Fruit fly (Drosophila melanogaster): ENCODE data around the gene ens.

The ens gene

DNA sequence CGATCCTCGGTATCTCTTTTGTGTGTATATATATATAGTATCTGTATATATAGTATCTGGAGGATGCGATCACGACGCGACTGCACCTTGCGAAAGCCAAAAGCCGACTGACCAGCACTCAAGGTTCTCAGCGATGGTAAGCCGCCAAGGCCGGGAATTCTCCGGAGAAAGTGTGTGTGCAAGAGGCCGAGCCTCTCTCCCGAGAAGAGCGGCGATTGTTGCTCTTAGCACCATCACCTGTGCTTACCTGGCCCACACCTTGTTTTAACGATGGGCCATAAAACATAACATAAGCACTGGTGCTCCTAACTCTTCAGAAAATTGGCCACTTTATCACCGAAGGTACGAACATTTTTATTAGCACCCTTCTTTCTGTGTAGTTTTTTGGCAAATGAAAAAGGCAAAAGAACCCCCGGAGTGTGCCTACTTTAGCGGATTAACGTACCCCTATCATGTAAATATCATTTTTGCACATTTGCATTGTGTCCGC is 33.0 kb upstream of the ens start, which contains the start of gene mas:
Gene mas (minus strand): TSS at position 112 of the 490 bp plus-strand sequence.
- TF ChIP-seq CG9705 (GFP tag; optimal IDR thresholded peaks at IDR 0.05): no peak
- peak; percentile 22 for TF ChIP-seq fru (GFP tag; optimal IDR thresholded peaks at IDR 0.05)
- peak; percentile 91 for TF ChIP-seq Dif (GFP tag; optimal IDR thresholded peaks at IDR 0.05; ENCODE audit: partially characterized antibody)
- TF ChIP-seq Dfd (GFP tag; optimal IDR thresholded peaks at IDR 0.05): no peak
- TF ChIP-seq dl (GFP tag; optimal IDR thresholded peaks at IDR 0.05; ENCODE audit: insufficient read depth in 1 of 2, partially characterized antibody in 2 of 2): peak; percentile 38 to 89

DNA sequence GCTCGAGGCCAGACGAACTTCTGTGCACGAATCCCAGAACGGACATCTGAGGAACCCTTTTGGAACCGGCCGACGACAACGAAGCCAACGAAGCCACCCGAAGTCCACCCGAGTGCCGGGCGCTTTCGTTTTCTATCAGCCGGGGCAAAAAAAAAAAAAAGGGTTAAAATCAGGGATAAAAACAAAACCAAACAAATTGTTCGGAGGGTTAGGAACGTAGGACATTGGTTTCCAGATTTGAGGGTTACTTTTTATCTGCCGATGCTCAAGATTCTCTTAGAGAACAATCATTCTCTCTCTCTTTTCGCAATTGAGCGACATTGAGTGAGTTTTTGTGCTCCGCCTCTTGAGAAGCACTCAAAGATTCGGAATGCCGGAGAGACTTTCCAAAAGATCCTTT is 26.6 kb upstream of the ens start, which contains the start of gene nab:
Gene nab (minus strand): TSS at position 7 of the 400 bp plus-strand sequence.
- TF ChIP-seq CrebA (GFP tag; optimal IDR thresholded peaks at IDR 0.05; ENCODE audit: borderline replicate concordance) (peak; percentile 62), Sp1 (GFP tag; optimal IDR thresholded peaks at IDR 0.05) (peak; percentile 44), foxo (GFP tag; optimal IDR thresholded peaks at IDR 0.05) (no peak)

DNA sequence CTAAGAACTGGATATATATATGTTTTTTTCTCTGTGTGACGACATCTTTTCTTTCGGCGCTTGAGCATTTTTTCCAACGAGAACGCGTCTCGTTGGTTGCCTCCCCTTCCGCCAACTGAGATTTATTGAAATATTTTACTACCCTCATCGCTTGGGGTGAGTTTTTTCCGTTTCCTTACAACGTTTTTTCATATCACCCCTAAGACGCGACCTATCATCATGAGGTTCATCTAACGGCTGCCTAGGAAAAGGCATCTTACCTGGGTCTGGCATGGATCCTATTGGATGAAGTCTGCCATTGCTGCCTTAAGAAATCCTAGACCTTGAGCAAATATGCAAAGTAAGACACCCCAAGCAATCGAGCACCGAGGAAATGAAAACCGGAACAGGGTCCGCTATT is 24.9 kb upstream of the ens start:
- TF ChIP-seq dsf (GFP tag; optimal IDR thresholded peaks at IDR 0.05; ENCODE audit: borderline replicate concordance): no peak
- no peak for TF ChIP-seq usp (GFP tag; optimal IDR thresholded peaks at IDR 0.05)
- no peak for TF ChIP-seq ey (GFP tag; optimal IDR thresholded peaks at IDR 0.05)
- no peak for TF ChIP-seq sv (GFP tag; optimal IDR thresholded peaks at IDR 0.05)
- no peak for TF ChIP-seq CrebA (GFP tag; optimal IDR thresholded peaks at IDR 0.05; ENCODE audit: borderline replicate concordance)
- TF ChIP-seq pan (optimal IDR thresholded peaks at IDR 0.05): no peak
- TF ChIP-seq Sp1 (GFP tag; optimal IDR thresholded peaks at IDR 0.05): no peak
- TF ChIP-seq N (GFP tag; optimal IDR thresholded peaks at IDR 0.05): no peak
- TF ChIP-seq Hr83 (GFP tag; optimal IDR thresholded peaks at IDR 0.05; ENCODE audit: poor library complexity, severe bottlenecking): no peak
- TF ChIP-seq Dif (GFP tag; optimal IDR thresholded peaks at IDR 0.05; ENCODE audit: partially characterized antibody): no peak
- no peak for TF ChIP-seq sage (GFP tag; optimal IDR thresholded peaks at IDR 0.05)
- TF ChIP-seq tai (GFP tag; optimal IDR thresholded peaks at IDR 0.05): no peak
- no peak for TF ChIP-seq rgr (GFP tag; optimal IDR thresholded peaks at IDR 0.05)
- TF ChIP-seq Vsx2 (GFP tag; optimal IDR thresholded peaks at IDR 0.05; ENCODE audit: partially characterized antibody): no peak
- TF ChIP-seq woc (GFP tag; optimal IDR thresholded peaks at IDR 0.05): no peak
- no peak for TF ChIP-seq dmrt93B (GFP tag; optimal IDR thresholded peaks at IDR 0.05)

DNA sequence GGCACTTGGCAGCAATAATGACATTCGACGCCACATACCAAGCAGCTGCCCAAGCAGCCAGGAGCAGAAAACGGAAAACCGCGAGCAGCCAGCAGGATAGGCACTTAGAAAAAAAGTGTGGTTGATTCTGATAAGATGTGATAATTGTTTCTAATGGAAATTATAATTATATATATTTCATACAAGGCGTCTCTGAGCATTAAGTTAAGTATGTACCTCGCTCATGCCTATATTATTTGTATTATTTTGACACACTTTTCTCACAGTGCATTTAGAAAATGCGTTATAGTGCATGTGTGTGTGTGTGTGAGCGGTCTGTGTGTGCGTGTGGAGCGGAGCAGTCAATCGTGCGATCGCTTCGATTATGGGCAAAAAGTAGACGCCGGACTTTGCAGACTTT is 24.0 kb upstream of the ens start:
- TF ChIP-seq Rel (GFP tag; optimal IDR thresholded peaks at IDR 0.05) (no peak), Rel (tag; optimal IDR thresholded peaks at IDR 0.05) (no peak), GATAd (GFP tag; optimal IDR thresholded peaks at IDR 0.05) (no peak), Hnf4 (GFP tag; optimal IDR thresholded peaks at IDR 0.05) (peak; percentile 37), h (GFP tag; optimal IDR thresholded peaks at IDR 0.05) (peak; percentile 76), Jra (GFP tag; optimal IDR thresholded peaks at IDR 0.05) (no peak), br (GFP tag; optimal IDR thresholded peaks at IDR 0.05) (peak; percentile 54), dsf (GFP tag; optimal IDR thresholded peaks at IDR 0.05; ENCODE audit: borderline replicate concordance) (no peak), usp (GFP tag; optimal IDR thresholded peaks at IDR 0.05) (no peak), woc (GFP tag; optimal IDR thresholded peaks at IDR 0.05) (peak; percentile 19), fru (GFP tag; optimal IDR thresholded peaks at IDR 0.05) (peak; percentile 67), dl (GFP tag; optimal IDR thresholded peaks at IDR 0.05; ENCODE audit: insufficient read depth in 1 of 2, partially characterized antibody in 2 of 2) (no peak), foxo (GFP tag; optimal IDR thresholded peaks at IDR 0.05) (peak in 1 of 2 experiments; percentile 70), Dfd (GFP tag; optimal IDR thresholded peaks at IDR 0.05) (no peak), Hr83 (GFP tag; optimal IDR thresholded peaks at IDR 0.05; ENCODE audit: poor library complexity, severe bottlenecking) (no peak), Abd-B (GFP tag; optimal IDR thresholded peaks at IDR 0.05) (no peak), ey (GFP tag; optimal IDR thresholded peaks at IDR 0.05) (peak; percentile 61), Dif (GFP tag; optimal IDR thresholded peaks at IDR 0.05; ENCODE audit: partially characterized antibody) (no peak), sage (GFP tag; optimal IDR thresholded peaks at IDR 0.05) (peak; percentile 40), CrebA (GFP tag; optimal IDR thresholded peaks at IDR 0.05; ENCODE audit: borderline replicate concordance) (no peak), dmrt93B (GFP tag; optimal IDR thresholded peaks at IDR 0.05) (peak; percentile 34), sv (GFP tag; optimal IDR thresholded peaks at IDR 0.05) (no peak), CG32264 (GFP tag; optimal IDR thresholded peaks at IDR 0.05) (no peak), pan (optimal IDR thresholded peaks at IDR 0.05) (no peak), rgr (GFP tag; optimal IDR thresholded peaks at IDR 0.05) (peak; percentile 75), Vsx2 (GFP tag; optimal IDR thresholded peaks at IDR 0.05; ENCODE audit: partially characterized antibody) (no peak), tai (GFP tag; optimal IDR thresholded peaks at IDR 0.05) (no peak), CG9705 (GFP tag; optimal IDR thresholded peaks at IDR 0.05) (peak; percentile 38), Hr78 (GFP tag; optimal IDR thresholded peaks at IDR 0.05) (no peak), HLH106 (tag; optimal IDR thresholded peaks at IDR 0.05) (peak; percentile 78), psq (GFP tag; optimal IDR thresholded peaks at IDR 0.05) (peak; percentile 38), lola (GFP tag; optimal IDR thresholded peaks at IDR 0.05) (no peak), OdsH (GFP tag; optimal IDR thresholded peaks at IDR 0.05) (peak; percentile 49), Sp1 (GFP tag; optimal IDR thresholded peaks at IDR 0.05) (peak; percentile 72), N (GFP tag; optimal IDR thresholded peaks at IDR 0.05) (no peak), brk (GFP tag; optimal IDR thresholded peaks at IDR 0.05) (peak; percentile 60)

Measured in whole organism, wandering third instar larva.